Worm (Caenorhabditis elegans) whole organism, mixed stage, embryonic: ENCODE measurements around the gene srd-26.

Experiments
- ceh-83 ChIP-seq: fragments of 200-800 bp; sonication (Bioruptor generic); optimal IDR thresholded peaks from 2 replicates; lab custom pipeline; 2018; ENCODE audit warnings: mild to moderate bottlenecking, missing genetic modification characterization, missing compliant biosample characterization
- elt-1 ChIP-seq: sonication (generic microtip); optimal IDR thresholded peaks from 2 replicates; lab custom pipeline; 2017; ENCODE audit warnings: missing genetic modification characterization, mild to moderate bottlenecking, missing compliant biosample characterization, antibody characterized with exemption, moderate library complexity, borderline replicate concordance; ENCODE audit not compliant: insufficient read depth
- lin-13 ChIP-seq: fragments of 150-350 bp; optimal IDR thresholded peaks from 2 replicates; lab custom pipeline; 2014; ENCODE audit warnings: missing biosample characterization, missing genetic modification characterization
- lsy-2 ChIP-seq: fragments of 150-350 bp; optimal IDR thresholded peaks from 2 replicates; lab custom pipeline; 2014; ENCODE audit warnings: missing biosample characterization, missing genetic modification characterization
- mep-1 ChIP-seq: fragments of 150-350 bp; optimal IDR thresholded peaks from 2 replicates; lab custom pipeline; 2017; ENCODE audit warnings: missing biosample characterization, missing genetic modification reagents, missing genetic modification characterization, inconsistent platforms
- nhr-12 ChIP-seq: fragments of 150-350 bp; optimal IDR thresholded peaks from 2 replicates; lab custom pipeline; 2014; ENCODE audit warnings: missing biosample characterization, missing genetic modification characterization
- nhr-237 ChIP-seq: fragments of 150-350 bp; optimal IDR thresholded peaks from 2 replicates; lab custom pipeline; 2014; ENCODE audit warnings: missing biosample characterization, missing genetic modification characterization
- nhr-28 ChIP-seq: fragments of 150-350 bp; optimal IDR thresholded peaks from 2 replicates; lab custom pipeline; 2014; ENCODE audit warnings: missing biosample characterization, missing genetic modification characterization
- pha-4 ChIP-seq: fragments of 150-350 bp; optimal IDR thresholded peaks from 2 replicates; lab custom pipeline; 2018; ENCODE audit warnings: missing biosample characterization, missing genetic modification reagents, missing genetic modification characterization
- snpc-4 ChIP-seq: fragments of 150-350 bp; optimal IDR thresholded peaks from 2 replicates; lab custom pipeline; 2014; ENCODE audit warnings: missing biosample characterization, missing genetic modification characterization
- sptf-1 ChIP-seq: sonication (generic microtip); optimal IDR thresholded peaks from 2 replicates; lab custom pipeline; 2017; ENCODE audit warnings: mild to moderate bottlenecking, missing genetic modification characterization, moderate library complexity, missing compliant biosample characterization
- unc-62 ChIP-seq: fragments of 150-350 bp; optimal IDR thresholded peaks from 2 replicates; lab custom pipeline; 2014; ENCODE audit warnings: missing biosample characterization, missing genetic modification reagents, missing genetic modification characterization
- zip-8 ChIP-seq: fragments of 150-350 bp; optimal IDR thresholded peaks from 2 replicates; lab custom pipeline; 2014; ENCODE audit warnings: missing biosample characterization, missing genetic modification characterization

ce11 chrV:14127834-14128233 lies 35.0 kb downstream of the srd-26 start:
- TF ChIP-seq snpc-4 (tag; lab: Kevin White, UChicago), result no peak
- no peak for TF ChIP-seq elt-1 (tag; lab: Kevin White, UChicago)
- no peak for TF ChIP-seq zip-8 (tag; lab: Kevin White, UChicago)
- TF ChIP-seq lsy-2 (tag; lab: Kevin White, UChicago), result no peak
- no peak for TF ChIP-seq lin-13
- no peak for TF ChIP-seq mep-1 (tag; lab: Kevin White, UChicago)
- TF ChIP-seq nhr-12 (tag; lab: Kevin White, UChicago), result no peak
- TF ChIP-seq sptf-1 (tag; lab: Kevin White, UChicago), result no peak
- no peak for TF ChIP-seq nhr-28 (tag; lab: Kevin White, UChicago)
- no peak for TF ChIP-seq pha-4 (tag; lab: Kevin White, UChicago)
- TF ChIP-seq unc-62 (GFP tag; lab: Kevin White, UChicago), result no peak
- TF ChIP-seq nhr-237 (tag; lab: Kevin White, UChicago), result no peak
- no peak for TF ChIP-seq ceh-83 (GFP tag; lab: Kevin White, UChicago)
